Fruit fly (Drosophila melanogaster): Measurements from ENCODE around the gene CG31368.

- TF ChIP-seq EcR (GFP tag; optimal IDR thresholded peaks at IDR 0.05) = no peak
- no peak for TF ChIP-seq CG8478 (optimal IDR thresholded peaks at IDR 0.05)
- no peak for TF ChIP-seq psq (optimal IDR thresholded peaks at IDR 0.05)
Observed at dm6 chr3R:11930962-11931361, 48.4 kb downstream of the CG31368 start, which contains the start of gene CG14731.
